Fruit fly (Drosophila melanogaster): ENCODE measurements around the gene mRpL2.
A peak's percentile ranks its signal among the peaks of the same experiment; 100 is the strongest.

Gene mRpL2

DNA sequence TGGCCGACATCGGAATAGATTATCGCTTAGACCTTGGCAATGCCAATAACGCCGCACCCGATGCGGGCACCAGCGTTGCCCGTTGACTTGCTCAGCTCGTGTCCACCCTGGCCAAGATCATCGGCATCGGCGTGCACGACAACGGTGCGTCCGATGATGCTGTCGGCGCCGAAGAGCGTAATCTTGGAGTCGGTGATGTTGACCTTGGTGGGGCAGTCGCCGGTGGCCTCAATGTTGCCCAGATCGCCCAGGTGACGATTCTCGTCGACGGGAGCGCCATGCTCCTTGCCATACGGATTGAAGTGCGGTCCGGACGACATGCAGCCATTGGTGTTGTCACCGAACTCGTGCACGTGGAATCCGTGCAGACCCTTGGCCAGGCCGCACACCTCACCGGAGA lies 8.2 kb upstream of the mRpL2 start:
- TF ChIP-seq dmrt11E (tag; optimal IDR thresholded peaks at IDR 0.05): no peak
- TF ChIP-seq CG10654 (GFP tag; optimal IDR thresholded peaks at IDR 0.05): no peak
- TF ChIP-seq CG33213 (GFP tag; optimal IDR thresholded peaks at IDR 0.05): no peak
- no peak for TF ChIP-seq gro (GFP tag; optimal IDR thresholded peaks at IDR 0.05)
- no peak for TF ChIP-seq jing (GFP tag; optimal IDR thresholded peaks at IDR 0.05)
- no peak for TF ChIP-seq CG1647 (GFP tag; optimal IDR thresholded peaks at IDR 0.05)
- no peak for TF ChIP-seq pnt (GFP tag; optimal IDR thresholded peaks at IDR 0.05)
- no peak for TF ChIP-seq fd3F (GFP tag; optimal IDR thresholded peaks at IDR 0.05)
- TF ChIP-seq Usf (GFP tag; optimal IDR thresholded peaks at IDR 0.05): no peak
- TF ChIP-seq CG17912 (GFP tag; optimal IDR thresholded peaks at IDR 0.05): no peak
- TF ChIP-seq Elba2 (GFP tag; optimal IDR thresholded peaks at IDR 0.05): no peak
- no peak for TF ChIP-seq lov (optimal IDR thresholded peaks at IDR 0.05)
- TF ChIP-seq lov (GFP tag; IDR thresholded peaks at IDR 0.05): 0 out of 3 replicates have a peak, but pooled peaks have one; percentile 27
- TF ChIP-seq CG6175 (GFP tag; IDR thresholded peaks at IDR 0.05): 0 out of 3 replicates have a peak, but pooled peaks have one; percentile 28
- no peak for TF ChIP-seq trh (GFP tag; optimal IDR thresholded peaks at IDR 0.05)
- no peak for TF ChIP-seq CG9215 (GFP tag; IDR thresholded peaks at IDR 0.05)
- TF ChIP-seq Med (GFP tag): peak; percentile 59
- TF ChIP-seq dysf (GFP tag; IDR thresholded peaks at IDR 0.05): 0 out of 3 replicates have a peak, but pooled peaks have one; percentile 28
- TF ChIP-seq CrebB (tag; optimal IDR thresholded peaks at IDR 0.05): no peak
- no peak for TF ChIP-seq ac (GFP tag; optimal IDR thresholded peaks at IDR 0.05)
- no peak for TF ChIP-seq pros (GFP tag; optimal IDR thresholded peaks at IDR 0.05)
- 0 out of 3 replicates have a peak, but pooled peaks have one; percentile 24 for TF ChIP-seq CG2199 (GFP tag; IDR thresholded peaks at IDR 0.05)
- TF ChIP-seq CG13624 (GFP tag; optimal IDR thresholded peaks at IDR 0.05): no peak
- no peak for TF ChIP-seq kay (GFP tag; optimal IDR thresholded peaks at IDR 0.05)
- TF ChIP-seq aop (GFP tag; IDR thresholded peaks at IDR 0.05): 0 out of 2 replicates have a peak, but pooled peaks have one; percentile 25
- no peak for TF ChIP-seq Pdp1 (GFP tag; optimal IDR thresholded peaks at IDR 0.05)
- TF ChIP-seq CG14050 (GFP tag; IDR thresholded peaks at IDR 0.05): no peak
- no peak for TF ChIP-seq vvl (GFP tag; IDR thresholded peaks at IDR 0.05)
- no peak for TF ChIP-seq tna (GFP tag; IDR thresholded peaks at IDR 0.05; ENCODE audit: partially characterized antibody)
- no peak for TF ChIP-seq CG15073 (GFP tag; optimal IDR thresholded peaks at IDR 0.05)
- no peak for TF ChIP-seq gsb-n (tag; optimal IDR thresholded peaks at IDR 0.05)
- no peak for TF ChIP-seq NK7.1 (GFP tag; optimal IDR thresholded peaks at IDR 0.05)
- no peak for TF ChIP-seq Bteb2 (GFP tag; optimal IDR thresholded peaks at IDR 0.05)
- TF ChIP-seq CG9876 (GFP tag; optimal IDR thresholded peaks at IDR 0.05): no peak
- TF ChIP-seq ken (GFP tag; IDR thresholded peaks at IDR 0.05): no peak
- TF ChIP-seq Six4 (GFP tag; optimal IDR thresholded peaks at IDR 0.05): no peak
- TF ChIP-seq CG10274 (GFP tag; optimal IDR thresholded peaks at IDR 0.05): no peak
- TF ChIP-seq Taf1 (GFP tag; IDR thresholded peaks at IDR 0.05): no peak
- no peak for TF ChIP-seq CG31388 (GFP tag; optimal IDR thresholded peaks at IDR 0.05)
- TF ChIP-seq Atf6 (GFP tag; IDR thresholded peaks at IDR 0.05): no peak
- no peak for TF ChIP-seq zen (tag; optimal IDR thresholded peaks at IDR 0.05)
- no peak for TF ChIP-seq CG11560 (tag; IDR thresholded peaks at IDR 0.05)
- peak; percentile 38; the same call in 1 of the 2 replicates for TF ChIP-seq crol (GFP tag; IDR thresholded peaks at IDR 0.05)
- no peak for TF ChIP-seq Hey (tag; optimal IDR thresholded peaks at IDR 0.05)
- no peak for TF ChIP-seq CG10462 (GFP tag; optimal IDR thresholded peaks at IDR 0.05)
- TF ChIP-seq BEAF-32 (GFP tag; optimal IDR thresholded peaks at IDR 0.05): no peak
- no peak for TF ChIP-seq slou (GFP tag; optimal IDR thresholded peaks at IDR 0.05)
- no peak for TF ChIP-seq cwo (GFP tag; optimal IDR thresholded peaks at IDR 0.05)
- no peak for TF ChIP-seq insv (GFP tag; optimal IDR thresholded peaks at IDR 0.05)
- TF ChIP-seq caup (GFP tag; optimal IDR thresholded peaks at IDR 0.05; ENCODE audit: severe bottlenecking): no peak
- no peak for TF ChIP-seq jigr1 (GFP tag; IDR thresholded peaks at IDR 0.05)
- no peak for TF ChIP-seq CG10147 (GFP tag; optimal IDR thresholded peaks at IDR 0.05)

Data from whole organism, embryonic.